Fruit fly (Drosophila melanogaster) whole organism, adult: ENCODE measurements around the gene MESR6.
A peak's percentile ranks its signal among the peaks of the same experiment; 100 is the strongest.

ENCODE experiments used
- CG11617 ChIP-seq: fragments of 200-800 bp; sonication (Bioruptor generic); optimal IDR thresholded peaks from 2 replicates; lab custom pipeline; 2017; ENCODE audit warnings: mild to moderate bottlenecking, missing biosample characterization, missing genetic modification reagents, missing genetic modification characterization
- CG12768 ChIP-seq: fragments of 200-800 bp; sonication (Bioruptor generic); optimal IDR thresholded peaks from 2 replicates; lab custom pipeline; 2017; ENCODE audit warnings: missing biosample characterization, missing genetic modification characterization, mild to moderate bottlenecking, moderate library complexity, missing genetic modification reagents
- CG14711 ChIP-seq: fragments of 200-800 bp; sonication (Bioruptor generic); optimal IDR thresholded peaks from 2 replicates; lab custom pipeline; 2018; ENCODE audit warnings: missing biosample characterization, mild to moderate bottlenecking, missing genetic modification characterization, moderate library complexity
- CG1620 ChIP-seq: fragments of 200-800 bp; sonication (Bioruptor generic); optimal IDR thresholded peaks from 2 replicates; lab custom pipeline; 2016; ENCODE audit warnings: missing biosample characterization, missing genetic modification characterization
- CG33017 ChIP-seq: fragments of 200-800 bp; sonication (Bioruptor generic); optimal IDR thresholded peaks from 2 replicates; lab custom pipeline; 2018; ENCODE audit warnings: missing biosample characterization, mild to moderate bottlenecking, missing genetic modification characterization, moderate library complexity
- CG5204 ChIP-seq: fragments of 200-800 bp; sonication (Bioruptor generic); optimal IDR thresholded peaks from 2 replicates; lab custom pipeline; 2016; ENCODE audit warnings: missing biosample characterization, missing genetic modification characterization
- CG7045 ChIP-seq: fragments of 200-800 bp; sonication (Bioruptor generic); optimal IDR thresholded peaks from 2 replicates; lab custom pipeline; 2017; ENCODE audit warnings: missing biosample characterization, mild to moderate bottlenecking, missing genetic modification characterization
- CG7101 ChIP-seq: fragments of 200-800 bp; sonication (Bioruptor generic); optimal IDR thresholded peaks from 2 replicates; lab custom pipeline; 2018; ENCODE audit warnings: missing biosample characterization, mild to moderate bottlenecking, missing genetic modification characterization, moderate library complexity
- Clk ChIP-seq: fragments of 200-800 bp; sonication (Bioruptor generic); optimal IDR thresholded peaks from 2 replicates; lab custom pipeline; 2017; ENCODE audit warnings: missing biosample characterization, missing genetic modification characterization
- Crg-1 ChIP-seq: fragments of 200-800 bp; sonication (Bioruptor generic); optimal IDR thresholded peaks from 2 replicates; lab custom pipeline; 2016; ENCODE audit warnings: missing biosample characterization, missing genetic modification characterization
- Hr96 ChIP-seq: fragments of 200-800 bp; sonication (Bioruptor generic); optimal IDR thresholded peaks from 2 replicates; lab custom pipeline; 2016; ENCODE audit warnings: missing biosample characterization, missing genetic modification characterization
- Mnt ChIP-seq: fragments of 200-800 bp; sonication (Bioruptor generic); optimal IDR thresholded peaks from 2 replicates; lab custom pipeline; 2016; ENCODE audit warnings: missing biosample characterization, mild to moderate bottlenecking, missing genetic modification characterization
- bab1 ChIP-seq: fragments of 200-800 bp; sonication (Bioruptor generic); optimal IDR thresholded peaks from 3 replicates; lab custom pipeline; 2019; ENCODE audit warnings: missing biosample characterization, mild to moderate bottlenecking, missing genetic modification characterization, moderate library complexity
- cic ChIP-seq: fragments of 200-800 bp; sonication (Bioruptor generic); optimal IDR thresholded peaks from 2 replicates; lab custom pipeline; 2017; ENCODE audit warnings: missing biosample characterization, mild to moderate bottlenecking, missing genetic modification characterization, moderate library complexity
- cnc ChIP-seq, 2 experiments: fragments of >200 bp; optimal IDR thresholded peaks; 2 replicates each; lab custom pipeline; 2017
- kay ChIP-seq: fragments of 200-800 bp; sonication (Bioruptor generic); peaks from one replicate; lab custom pipeline; 2016; ENCODE audit warnings: missing biosample characterization, missing genetic modification characterization, borderline replicate concordance
- ovo ChIP-seq: fragments of 200-800 bp; sonication (Bioruptor generic); optimal IDR thresholded peaks from 2 replicates; lab custom pipeline; 2016; ENCODE audit warnings: missing biosample characterization, missing genetic modification characterization
- pad ChIP-seq: fragments of 200-800 bp; sonication (Bioruptor generic); optimal IDR thresholded peaks from 3 replicates; lab custom pipeline; 2017; ENCODE audit warnings: missing biosample characterization, missing genetic modification characterization, mild to moderate bottlenecking, moderate library complexity, missing genetic modification reagents
- tj ChIP-seq: fragments of 200-800 bp; sonication (Bioruptor generic); optimal IDR thresholded peaks from 3 replicates; lab custom pipeline; 2017; ENCODE audit warnings: missing biosample characterization, mild to moderate bottlenecking, missing genetic modification characterization, moderate library complexity
- toe ChIP-seq: fragments of 200-800 bp; sonication (Bioruptor generic); optimal IDR thresholded peaks from 2 replicates; lab custom pipeline; 2016; ENCODE audit warnings: missing biosample characterization, missing genetic modification characterization

Gene MESR6

dm6 chr3L:19055064-19055463, 37.4 kb upstream of the MESR6 start:
- TF ChIP-seq ovo (GFP tag; lab: Kevin White, UChicago), result no peak
- TF ChIP-seq cnc (optimal IDR thresholded peaks at IDR 0.05; lab: Kevin White, UChicago), result no peak
- TF ChIP-seq tj, result no peak
- TF ChIP-seq Crg-1 (GFP tag; lab: Kevin White, UChicago), result no peak
- TF ChIP-seq CG7045 (GFP tag; lab: Kevin White, UChicago), result no peak
- TF ChIP-seq CG14711 (tag; lab: Kevin White, UChicago), result no peak
- no peak for TF ChIP-seq CG1620 (GFP tag; lab: Kevin White, UChicago)
- TF ChIP-seq CG5204 (GFP tag; lab: Kevin White, UChicago), result no peak
- TF ChIP-seq CG12768 (GFP tag; lab: Kevin White, UChicago), result no peak
- TF ChIP-seq Clk (GFP tag; lab: Kevin White, UChicago), result no peak
- no peak for TF ChIP-seq cic
- TF ChIP-seq CG7101, result no peak
- no peak for TF ChIP-seq CG11617 (GFP tag; lab: Kevin White, UChicago)
- TF ChIP-seq CG33017 (tag; lab: Kevin White, UChicago), result no peak
- no peak for TF ChIP-seq toe (GFP tag; lab: Kevin White, UChicago)
- no peak for TF ChIP-seq kay (GFP tag; lab: Kevin White, UChicago)
- no peak for TF ChIP-seq pad (GFP tag; lab: Kevin White, UChicago)
- no peak for TF ChIP-seq Hr96
- no peak for TF ChIP-seq Mnt (GFP tag; lab: Kevin White, UChicago)

dm6 chr3L:19056857-19057324, 35.6 kb upstream of the MESR6 start:
- TF ChIP-seq tj, result no peak
- TF ChIP-seq Hr96, result no peak
- TF ChIP-seq cnc (optimal IDR thresholded peaks at IDR 0.05; lab: Kevin White, UChicago), result no peak
- no peak for TF ChIP-seq Mnt (GFP tag; lab: Kevin White, UChicago)
- TF ChIP-seq CG1620 (GFP tag; lab: Kevin White, UChicago), result no peak
- TF ChIP-seq CG12768 (GFP tag; lab: Kevin White, UChicago), result no peak
- no peak for TF ChIP-seq ovo (GFP tag; lab: Kevin White, UChicago)
- TF ChIP-seq CG33017 (tag; lab: Kevin White, UChicago), result no peak
- no peak for TF ChIP-seq cic
- TF ChIP-seq CG5204 (GFP tag; lab: Kevin White, UChicago), result no peak
- TF ChIP-seq toe (GFP tag; lab: Kevin White, UChicago), result no peak
- no peak for TF ChIP-seq pad (GFP tag; lab: Kevin White, UChicago)
- TF ChIP-seq Crg-1 (GFP tag; lab: Kevin White, UChicago), result no peak
- no peak for TF ChIP-seq kay (GFP tag; lab: Kevin White, UChicago)
- no peak for TF ChIP-seq bab1 (GFP tag; lab: Kevin White, UChicago)

- no peak for TF ChIP-seq tj
- TF ChIP-seq CG7045 (GFP tag; lab: Kevin White, UChicago), result no peak
- no peak for TF ChIP-seq toe (GFP tag; lab: Kevin White, UChicago)
- no peak for TF ChIP-seq pad (GFP tag; lab: Kevin White, UChicago)
- no peak for TF ChIP-seq Crg-1 (GFP tag; lab: Kevin White, UChicago)
These were observed 33.6 kb upstream of the MESR6 start for dm6 chr3L:19058824-19059223.

dm6 chr3L:19062472-19063409, 29.7 kb upstream of the MESR6 start, which contains the start of the genes Ugt316A1 and Sfxn2:
TSS of gene Ugt316A1 (minus strand) at chr3L:19062816.
TSS of gene Sfxn2 (plus strand) at chr3L:19063165.
- peak; percentile 42 for TF ChIP-seq Clk (GFP tag; lab: Kevin White, UChicago)
- TF ChIP-seq tj, result no peak
- TF ChIP-seq toe (GFP tag; lab: Kevin White, UChicago), result peak; percentile 45
- no peak for TF ChIP-seq CG7045 (GFP tag; lab: Kevin White, UChicago)
- TF ChIP-seq CG7101, result peak; percentile 9
- peak; percentile 18 for TF ChIP-seq CG14711 (tag; lab: Kevin White, UChicago)
- TF ChIP-seq Crg-1 (GFP tag; lab: Kevin White, UChicago), result peak; percentile 35
- TF ChIP-seq Hr96, result peak; percentile 50
- peak; percentile 19 for TF ChIP-seq CG1620 (GFP tag; lab: Kevin White, UChicago)
- TF ChIP-seq CG12768 (GFP tag; lab: Kevin White, UChicago), result peak; percentile 62
- peak; percentile 43 for TF ChIP-seq ovo (GFP tag; lab: Kevin White, UChicago)
- TF ChIP-seq pad (GFP tag; lab: Kevin White, UChicago), result peak; percentile 31
- peak; percentile 35 for TF ChIP-seq CG5204 (GFP tag; lab: Kevin White, UChicago)
- TF ChIP-seq CG11617 (GFP tag; lab: Kevin White, UChicago), result peak; percentile 64
- TF ChIP-seq Mnt (GFP tag; lab: Kevin White, UChicago), result peak; percentile 33
- TF ChIP-seq bab1 (GFP tag; lab: Kevin White, UChicago), result peak; percentile 46
- TF ChIP-seq cic, result no peak
- no peak for TF ChIP-seq cnc (optimal IDR thresholded peaks at IDR 0.05; lab: Kevin White, UChicago)
- no peak for TF ChIP-seq kay (GFP tag; lab: Kevin White, UChicago)
- no peak for TF ChIP-seq CG33017 (tag; lab: Kevin White, UChicago)

- TF ChIP-seq cic (no peak), tj (peak; percentile 63), cnc (optimal IDR thresholded peaks at IDR 0.05; lab: Kevin White, UChicago) (peak; percentile 37 to 60), kay (GFP tag; lab: Kevin White, UChicago) (no peak), CG11617 (GFP tag; lab: Kevin White, UChicago) (no peak), CG33017 (tag; lab: Kevin White, UChicago) (no peak)
These were observed 29.1 kb upstream of the MESR6 start for dm6 chr3L:19063410-19063752.
